Fruit fly (Drosophila melanogaster): Measurements from ENCODE around the gene CG4592.
A peak's percentile ranks its signal among the peaks of the same experiment; 100 is the strongest.

CG4592 gene

DNA sequence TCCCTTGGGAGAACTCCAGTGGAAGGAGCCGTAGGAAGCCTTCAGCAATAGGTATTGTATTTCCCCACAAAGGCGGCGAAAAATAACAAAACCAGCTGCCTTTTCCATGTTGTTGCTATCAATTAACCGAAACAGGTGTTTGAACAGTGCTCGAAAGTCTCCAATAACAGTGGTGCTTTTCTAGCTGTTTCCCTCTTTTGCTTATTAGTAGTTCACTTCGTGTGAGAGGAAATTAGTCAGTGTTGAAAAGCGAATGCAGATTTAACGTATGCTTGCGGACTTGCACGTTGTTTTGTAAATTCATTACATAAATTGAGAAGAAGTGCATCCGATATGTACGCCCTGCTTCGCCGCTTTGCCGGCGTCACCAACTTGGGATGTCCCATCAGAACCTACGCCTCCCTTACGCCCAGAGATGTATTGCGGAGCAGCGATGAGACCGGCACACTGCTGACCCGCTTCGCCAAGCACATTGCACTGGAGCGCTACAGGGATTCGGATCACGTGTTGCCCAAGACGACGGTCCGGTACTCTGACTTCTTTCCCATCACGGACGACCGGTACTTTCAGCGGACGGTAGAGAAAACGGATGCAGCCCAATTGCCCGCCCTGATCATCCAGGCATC lies 17.3 kb downstream of the CG4592 start, which contains the start of the genes Datp and CG4619:
Datp (minus strand) TSS at position 160 of the 626 bp plus-strand sequence.
CG4619 (plus strand) TSS at position 233 of the 626 bp plus-strand sequence.
- TF ChIP-seq CG4318 (GFP tag; optimal IDR thresholded peaks at IDR 0.05) (no peak), CG31627 (GFP tag; optimal IDR thresholded peaks at IDR 0.05) (peak; percentile 35), CG11762 (GFP tag; optimal IDR thresholded peaks at IDR 0.05; ENCODE audit: insufficient read depth) (peak; percentile 29), vri (GFP tag; optimal IDR thresholded peaks at IDR 0.05) (peak; percentile 59), lz (GFP tag; optimal IDR thresholded peaks at IDR 0.05) (peak; percentile 42), svp (GFP tag) (no peak), achi (GFP tag; optimal IDR thresholded peaks at IDR 0.05) (no peak), esn (GFP tag; optimal IDR thresholded peaks at IDR 0.05) (peak; percentile 58), CG3919 (GFP tag; optimal IDR thresholded peaks at IDR 0.05) (peak; percentile 61), CG6163 (GFP tag; IDR thresholded peaks at IDR 0.05) (0 out of 3 replicates have a peak, but pooled peaks have one; percentile 29), Met (GFP tag; optimal IDR thresholded peaks at IDR 0.05) (no peak), cyc (GFP tag; optimal IDR thresholded peaks at IDR 0.05) (peak; percentile 42), net (GFP tag; optimal IDR thresholded peaks at IDR 0.05) (peak; percentile 39), Hr38 (GFP tag; optimal IDR thresholded peaks at IDR 0.05) (no peak), Ets96B (tag; optimal IDR thresholded peaks at IDR 0.05) (peak; percentile 13), OdsH (GFP tag; optimal IDR thresholded peaks at IDR 0.05) (no peak), CG9139 (GFP tag; optimal IDR thresholded peaks at IDR 0.05) (no peak), Eip78C (GFP tag) (peak; percentile 74), spab (GFP tag; optimal IDR thresholded peaks at IDR 0.05) (no peak), CG32006 (GFP tag; optimal IDR thresholded peaks at IDR 0.05) (no peak), CG3032 (tag; optimal IDR thresholded peaks at IDR 0.05) (no peak), CG7368 (GFP tag; optimal IDR thresholded peaks at IDR 0.05) (peak; percentile 18), eg (GFP tag; IDR thresholded peaks at IDR 0.05) (peak; percentile 56; the same call in 1 of the 3 replicates), topi (GFP tag; optimal IDR thresholded peaks at IDR 0.05) (peak; percentile 40), fd59A (GFP tag; optimal IDR thresholded peaks at IDR 0.05) (peak; percentile 19), Eip93F (GFP tag; optimal IDR thresholded peaks at IDR 0.05) (no peak), Sox14 (GFP tag; optimal IDR thresholded peaks at IDR 0.05) (peak; percentile 2)

DNA sequence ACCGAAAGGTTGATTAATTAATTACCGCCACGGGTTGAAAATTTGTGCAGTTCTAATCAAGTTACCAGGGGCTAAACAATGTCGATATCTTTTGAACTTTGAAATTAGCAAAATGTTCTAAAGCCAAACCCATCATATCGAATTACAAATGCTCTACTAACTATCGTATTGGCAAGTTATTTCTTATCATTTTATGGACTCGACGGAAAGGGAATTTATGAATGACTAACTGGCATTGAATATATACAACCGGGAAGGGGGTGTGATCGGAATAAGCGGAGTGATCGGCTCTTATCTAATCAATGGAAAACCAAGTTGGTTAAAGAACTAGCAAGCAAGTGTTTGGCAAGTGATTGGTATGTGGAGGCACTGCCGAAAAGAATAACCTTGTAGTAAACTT lies 22.1 kb downstream of the CG4592 start:
- TF ChIP-seq Eip78C (GFP tag) = peak; percentile 55
- peak; percentile 74 for TF ChIP-seq vri (GFP tag; optimal IDR thresholded peaks at IDR 0.05)
- no peak for TF ChIP-seq fd59A (GFP tag; optimal IDR thresholded peaks at IDR 0.05)
- no peak for TF ChIP-seq CG8632 (GFP tag; optimal IDR thresholded peaks at IDR 0.05)

DNA sequence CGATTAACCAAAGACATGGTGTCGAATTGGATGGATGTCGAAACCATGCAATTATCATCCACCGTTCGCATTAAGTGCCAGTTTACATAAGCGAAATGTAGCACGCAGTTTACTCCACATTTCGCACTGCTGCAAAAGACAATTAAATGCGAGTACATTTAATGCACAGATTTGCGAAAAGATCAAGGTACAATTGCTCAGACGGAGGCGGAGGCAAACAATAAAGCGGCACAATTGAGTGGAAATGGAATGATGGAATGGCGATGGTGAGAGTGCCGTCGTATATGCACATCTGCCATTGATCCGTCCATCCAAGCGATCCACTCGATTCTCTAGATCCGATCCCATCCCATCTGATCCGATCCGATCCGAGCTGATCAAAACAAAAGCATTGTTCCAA lies 23.7 kb downstream of the CG4592 start:
- TF ChIP-seq cyc (GFP tag; optimal IDR thresholded peaks at IDR 0.05) (no peak), Gug (GFP tag; IDR thresholded peaks at IDR 0.05) (no peak), CG11762 (GFP tag; optimal IDR thresholded peaks at IDR 0.05; ENCODE audit: insufficient read depth) (no peak), CG31627 (GFP tag; optimal IDR thresholded peaks at IDR 0.05) (no peak), CG1621 (tag; optimal IDR thresholded peaks at IDR 0.05) (peak; percentile 10), Lpt (GFP tag; optimal IDR thresholded peaks at IDR 0.05) (no peak), dsx (GFP tag; optimal IDR thresholded peaks at IDR 0.05; ENCODE audit: poor library complexity, severe bottlenecking) (peak; percentile 3), CG7368 (GFP tag; optimal IDR thresholded peaks at IDR 0.05) (no peak), CG3032 (tag; optimal IDR thresholded peaks at IDR 0.05) (no peak), Eip93F (GFP tag; optimal IDR thresholded peaks at IDR 0.05) (no peak), CG9139 (GFP tag; optimal IDR thresholded peaks at IDR 0.05) (peak; percentile 49), Sox15 (GFP tag; optimal IDR thresholded peaks at IDR 0.05) (no peak), CG32006 (GFP tag; optimal IDR thresholded peaks at IDR 0.05) (no peak), Eip75B (GFP tag; optimal IDR thresholded peaks at IDR 0.05) (no peak), Smox (GFP tag; optimal IDR thresholded peaks at IDR 0.05) (no peak), CG10669 (GFP tag; optimal IDR thresholded peaks at IDR 0.05) (peak; percentile 22), Hr4 (GFP tag; optimal IDR thresholded peaks at IDR 0.05) (no peak), CG8119 (GFP tag; IDR thresholded peaks at IDR 0.05) (no peak), fkh (GFP tag; optimal IDR thresholded peaks at IDR 0.05) (no peak), svp (GFP tag) (peak; percentile 96), CG34406 (GFP tag; optimal IDR thresholded peaks at IDR 0.05) (no peak), CG11902 (GFP tag; optimal IDR thresholded peaks at IDR 0.05) (no peak), Sox14 (GFP tag; optimal IDR thresholded peaks at IDR 0.05) (no peak), CG6792 (GFP tag; optimal IDR thresholded peaks at IDR 0.05) (no peak), CG8319 (GFP tag; optimal IDR thresholded peaks at IDR 0.05) (no peak), CG6163 (GFP tag; IDR thresholded peaks at IDR 0.05) (no peak), lz (GFP tag; optimal IDR thresholded peaks at IDR 0.05) (no peak), ss (GFP tag; optimal IDR thresholded peaks at IDR 0.05) (peak; percentile 59 to 75), pdm3 (GFP tag; optimal IDR thresholded peaks at IDR 0.05) (no peak), achi (GFP tag; optimal IDR thresholded peaks at IDR 0.05) (no peak), CG4318 (GFP tag; optimal IDR thresholded peaks at IDR 0.05) (no peak), Ets96B (tag; optimal IDR thresholded peaks at IDR 0.05) (no peak), Met (GFP tag; optimal IDR thresholded peaks at IDR 0.05) (no peak)

Measured in whole organism, prepupa.